Worm (Caenorhabditis elegans): ENCODE measurements around the gene F31E8.4.

ce11 chrII:6750929-6751328 is 49.0 kb downstream of the F31E8.4 start, which contains the start of gene F41G3.20:
- TF ChIP-seq ztf-29 (GFP tag; IDR thresholded peaks at IDR 0.05) (no peak), cog-1 (tag; optimal IDR thresholded peaks at IDR 0.05) (no peak), klf-2 (GFP tag; conservative IDR thresholded peaks at IDR 0.05) (no peak), tab-1 (GFP tag; IDR thresholded peaks at IDR 0.05) (no peak), ref-1 (GFP tag; conservative IDR thresholded peaks at IDR 0.05) (no peak), T22C8.4 (GFP tag; IDR thresholded peaks at IDR 0.05) (no peak)

Measured in whole organism, midembryonic.